Worm (Caenorhabditis elegans): ENCODE results near the gene rha-1.

DNA sequence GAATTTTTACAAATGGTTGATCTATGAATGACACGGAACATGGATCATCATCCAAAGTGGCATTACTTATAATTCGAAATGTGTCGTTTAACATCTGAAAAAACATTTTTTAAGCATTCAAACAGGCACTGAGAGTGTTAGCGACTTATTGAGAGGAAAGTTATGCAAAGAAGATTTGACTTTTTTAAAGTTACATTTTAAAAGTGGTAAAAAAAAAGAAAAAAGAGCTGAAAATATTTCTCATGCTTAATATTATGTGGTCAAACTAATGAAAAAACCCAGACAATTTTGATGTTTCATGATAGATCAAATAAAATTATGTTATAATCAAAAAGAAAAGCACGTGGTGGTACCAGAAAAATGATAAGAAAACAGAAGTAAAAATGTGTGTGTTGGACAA, 18.4 kb downstream of the rha-1 start, which contains the start of gene npr-20:
- no peak for TF ChIP-seq elt-2 (tag; optimal IDR thresholded peaks at IDR 0.05)
- no peak for TF ChIP-seq unc-86 (tag; optimal IDR thresholded peaks at IDR 0.05)

Measured in whole organism, late embryonic.